Fruit fly (Drosophila melanogaster) S2 (cell line): ENCODE results near the gene CG13144.

Source experiments
- CG8478 ChIP-seq: fragments of >200 bp; optimal IDR thresholded peaks from 2 replicates; lab custom pipeline; 2018
- CTCF ChIP-seq, 2 experiments: fragments of >200 bp; optimal IDR thresholded peaks; 2 replicates each; lab custom pipeline; 2018

dm6 chr2L:10472257-10472656, 19.0 kb downstream of the CG13144 start:
- TF ChIP-seq CG8478 (lab: Kevin White, UChicago) (no peak), CTCF (optimal IDR thresholded peaks at IDR 0.05; lab: Kevin White, UChicago) (no peak)
